Fruit fly (Drosophila melanogaster) whole organism, prepupa: ENCODE measurements around the gene Rab14.

Source experiments
- Blimp-1 ChIP-seq: fragments of 200-800 bp; sonication (Bioruptor generic); optimal IDR thresholded peaks from 3 replicates; lab custom pipeline; 2017; ENCODE audit warnings: missing biosample characterization, missing genetic modification characterization, mild to moderate bottlenecking, moderate library complexity, missing genetic modification reagents
- Ets21C ChIP-seq: fragments of 200-800 bp; sonication (Bioruptor generic); optimal IDR thresholded peaks from 3 replicates; lab custom pipeline; 2016; ENCODE audit warnings: missing biosample characterization, missing genetic modification characterization
- Sox14 ChIP-seq: fragments of 200-800 bp; sonication (Bioruptor generic); optimal IDR thresholded peaks from 3 replicates; lab custom pipeline; 2016; ENCODE audit warnings: missing biosample characterization, missing genetic modification characterization

DNA sequence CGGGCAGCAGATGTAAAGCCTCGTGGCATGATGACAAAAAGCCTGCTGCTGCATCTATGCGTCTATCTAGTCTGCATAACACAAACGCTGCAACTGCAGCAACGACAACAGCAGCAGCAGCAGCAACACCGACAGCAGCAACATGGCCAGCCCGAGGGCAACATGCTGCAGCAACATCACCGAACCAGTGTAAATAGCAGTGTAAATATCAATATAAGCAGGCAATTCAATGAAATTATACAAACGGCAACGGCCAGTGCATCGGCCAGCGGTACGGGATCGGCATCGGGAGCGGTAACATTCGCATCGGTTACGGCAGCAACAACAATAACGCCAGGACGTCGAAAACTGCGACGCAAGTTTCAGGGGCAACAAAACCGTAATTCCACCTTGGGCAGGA is 46.7 kb upstream of the Rab14 start:
- TF ChIP-seq Sox14 (GFP tag; lab: Kevin White, UChicago), result no peak
- no peak for TF ChIP-seq Ets21C (GFP tag; lab: Kevin White, UChicago)
- TF ChIP-seq Blimp-1 (GFP tag; lab: Kevin White, UChicago), result no peak
